Fruit fly (Drosophila melanogaster): ENCODE measurements around the gene mtSSB.

The mtSSB gene

DNA sequence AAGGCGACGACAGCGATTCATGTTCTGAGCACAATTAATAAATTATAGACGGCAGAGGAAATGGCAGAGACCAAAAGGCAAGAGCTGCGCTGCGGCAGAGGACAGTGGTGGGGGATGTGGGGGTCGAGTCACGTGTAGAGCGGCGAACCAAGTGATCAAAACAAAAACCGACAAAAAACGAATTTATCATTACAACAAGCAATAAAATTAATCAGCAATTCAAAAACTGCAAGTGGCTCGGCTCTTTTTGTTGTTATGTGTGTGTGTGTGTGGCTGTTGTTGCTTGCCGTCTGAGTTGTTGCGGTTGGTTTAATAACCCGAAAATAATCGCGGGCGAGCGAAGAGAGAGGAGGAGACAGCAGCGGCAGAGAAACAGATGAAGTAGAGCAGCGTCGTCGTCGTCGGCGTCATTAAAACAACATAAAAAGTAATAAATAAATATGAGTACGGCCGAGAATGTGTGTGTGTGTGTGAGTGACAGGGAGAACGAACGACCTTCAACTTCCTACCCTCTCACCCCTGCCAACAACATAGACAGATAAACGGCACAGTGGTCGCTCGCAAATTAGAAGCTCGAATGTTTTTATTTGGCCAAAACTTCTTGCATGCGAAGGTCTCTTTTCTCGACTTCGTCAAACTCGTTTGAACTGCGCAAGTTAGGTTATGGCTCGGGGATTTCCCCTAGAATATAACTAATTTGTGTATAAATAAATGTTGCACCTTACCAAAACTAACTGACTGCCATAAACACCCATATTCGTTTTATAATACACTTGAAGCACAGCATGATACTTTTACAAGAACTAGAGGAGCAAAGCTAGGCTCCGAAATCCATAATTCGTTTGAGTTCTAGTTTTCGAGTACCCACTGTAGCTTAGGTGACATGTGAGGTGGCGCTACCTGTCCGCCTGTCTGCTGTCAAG, 26.6 kb upstream of the mtSSB start (continued):
- no peak for TF ChIP-seq fru (optimal IDR thresholded peaks at IDR 0.05)
- TF ChIP-seq klu (GFP tag; IDR thresholded peaks at IDR 0.05) = no peak
- TF ChIP-seq NC2β (GFP tag; optimal IDR thresholded peaks at IDR 0.05) = peak; percentile 64
- no peak for TF ChIP-seq oc (tag; optimal IDR thresholded peaks at IDR 0.05)
- TF ChIP-seq Spps (tag; optimal IDR thresholded peaks at IDR 0.05) = peak; percentile 55
- TF ChIP-seq run (tag; optimal IDR thresholded peaks at IDR 0.05) = peak; percentile 24
- no peak for TF ChIP-seq Xrp1 (GFP tag; IDR thresholded peaks at IDR 0.05)
- no peak for TF ChIP-seq CG7928 (GFP tag; optimal IDR thresholded peaks at IDR 0.05)
- peak; percentile 46 for TF ChIP-seq dm (GFP tag; optimal IDR thresholded peaks at IDR 0.05)
- TF ChIP-seq Lhr (GFP tag; optimal IDR thresholded peaks at IDR 0.05) = peak; percentile 40
- TF ChIP-seq ems (GFP tag; optimal IDR thresholded peaks at IDR 0.05) = peak; percentile 49
- peak; percentile 40 for TF ChIP-seq CTCF (GFP tag; optimal IDR thresholded peaks at IDR 0.05)
- TF ChIP-seq sens (GFP tag) = peak; percentile 97
- TF ChIP-seq CG17361 (GFP tag; IDR thresholded peaks at IDR 0.05) = no peak
- peak; percentile 81 for TF ChIP-seq CG15269 (tag; optimal IDR thresholded peaks at IDR 0.05)
- TF ChIP-seq CG10267 (tag; optimal IDR thresholded peaks at IDR 0.05) = peak; percentile 64
- TF ChIP-seq CG17186 (GFP tag; optimal IDR thresholded peaks at IDR 0.05) = peak; percentile 39
- peak; percentile 50 for TF ChIP-seq Bdp1 (GFP tag; optimal IDR thresholded peaks at IDR 0.05)
- TF ChIP-seq CG6791 (GFP tag; IDR thresholded peaks at IDR 0.05; ENCODE audit: partially characterized antibody) = no peak
- TF ChIP-seq H2.0 (GFP tag; IDR thresholded peaks at IDR 0.05) = no peak
- TF ChIP-seq insv (GFP tag; optimal IDR thresholded peaks at IDR 0.05) = no peak
- peak; percentile 42 for TF ChIP-seq gcm (GFP tag; optimal IDR thresholded peaks at IDR 0.05)
- no peak for TF ChIP-seq pita (GFP tag; optimal IDR thresholded peaks at IDR 0.05)
- TF ChIP-seq CG1647 (GFP tag; optimal IDR thresholded peaks at IDR 0.05) = peak; percentile 59
- no peak for TF ChIP-seq CG14667 (GFP tag; IDR thresholded peaks at IDR 0.05)
- TF ChIP-seq zfh1 (GFP tag; IDR thresholded peaks at IDR 0.05) = no peak
- peak; percentile 69 for TF ChIP-seq Side (GFP tag; optimal IDR thresholded peaks at IDR 0.05)
- peak; percentile 45 for TF ChIP-seq trem (tag; optimal IDR thresholded peaks at IDR 0.05)
- peak; percentile 52 for TF ChIP-seq gsb-n (tag; optimal IDR thresholded peaks at IDR 0.05)
- TF ChIP-seq chinmo (GFP tag; IDR thresholded peaks at IDR 0.05; ENCODE audit: partially characterized antibody) = no peak
- peak; percentile 62 for TF ChIP-seq CHES-1-like (GFP tag; optimal IDR thresholded peaks at IDR 0.05)
- TF ChIP-seq CG10654 (GFP tag; optimal IDR thresholded peaks at IDR 0.05) = peak; percentile 61
- no peak for TF ChIP-seq wdn (GFP tag; IDR thresholded peaks at IDR 0.05)
- peak; percentile 66 for TF ChIP-seq CG11398 (GFP tag; optimal IDR thresholded peaks at IDR 0.05)
- TF ChIP-seq gro (GFP tag; optimal IDR thresholded peaks at IDR 0.05) = no peak
- TF ChIP-seq CG3847 (GFP tag; IDR thresholded peaks at IDR 0.05) = no peak
- no peak for TF ChIP-seq vnd (GFP tag; IDR thresholded peaks at IDR 0.05; ENCODE audit: partially characterized antibody)
- TF ChIP-seq Hand (GFP tag; optimal IDR thresholded peaks at IDR 0.05) = peak; percentile 78
- no peak for TF ChIP-seq Tbp (GFP tag; optimal IDR thresholded peaks at IDR 0.05)
- TF ChIP-seq ssp (GFP tag; IDR thresholded peaks at IDR 0.05) = no peak
- TF ChIP-seq Drgx (GFP tag; IDR thresholded peaks at IDR 0.05) = no peak
- TF ChIP-seq Gug (GFP tag; IDR thresholded peaks at IDR 0.05) = peak; percentile 61; the same call in 3 of the 4 replicates
- no peak for TF ChIP-seq Fer2 (tag; optimal IDR thresholded peaks at IDR 0.05)
- TF ChIP-seq CG2875 (GFP tag; optimal IDR thresholded peaks at IDR 0.05) = peak; percentile 58
- peak; percentile 28 for TF ChIP-seq CG2116 (GFP tag; optimal IDR thresholded peaks at IDR 0.05)
- no peak for TF ChIP-seq CG9215 (GFP tag; IDR thresholded peaks at IDR 0.05)
- peak; percentile 56 for TF ChIP-seq Deaf1 (tag; optimal IDR thresholded peaks at IDR 0.05)
- TF ChIP-seq CG3407 (GFP tag; optimal IDR thresholded peaks at IDR 0.05) = peak; percentile 38
- peak; percentile 71; the same call in 1 of the 3 replicates for TF ChIP-seq CG11093 (GFP tag; IDR thresholded peaks at IDR 0.05)
- TF ChIP-seq MBD-R2 (GFP tag; IDR thresholded peaks at IDR 0.05) = no peak
- peak; percentile 77 for TF ChIP-seq CG7786 (GFP tag; optimal IDR thresholded peaks at IDR 0.05)

Data from whole organism, embryonic.